Fruit fly (Drosophila melanogaster): ENCODE results near the gene Akap200.
A peak's percentile ranks its signal among the peaks of the same experiment; 100 is the strongest.

The Akap200 gene

dm6 chr2L:8384108-8384601 is 31.3 kb upstream of the Akap200 start, which contains the start of the genes Dad1 and CG13384 (continued):
- TF ChIP-seq Lim3 (GFP tag; IDR thresholded peaks at IDR 0.05) (peak; percentile 10; the same call in 1 of the 2 replicates), CG32772 (GFP tag; IDR thresholded peaks at IDR 0.05) (peak; percentile 93), Sox102F (GFP tag; optimal IDR thresholded peaks at IDR 0.05) (peak; percentile 91), ab (GFP tag; optimal IDR thresholded peaks at IDR 0.05) (peak; percentile 20), disco-r (GFP tag; optimal IDR thresholded peaks at IDR 0.05) (no peak), CG14860 (GFP tag; IDR thresholded peaks at IDR 0.05; ENCODE audit: partially characterized antibody) (no peak), CG6272 (GFP tag; IDR thresholded peaks at IDR 0.05) (peak; percentile 90), CG3726 (GFP tag; IDR thresholded peaks at IDR 0.05) (peak; percentile 74; the same call in 2 of the 3 replicates), HLH4C (GFP tag; IDR thresholded peaks at IDR 0.05; ENCODE audit: partially characterized antibody) (no peak), B-H2 (GFP tag; optimal IDR thresholded peaks at IDR 0.05) (peak; percentile 96), Scr (GFP tag; IDR thresholded peaks at IDR 0.05; ENCODE audit: partially characterized antibody) (peak; percentile 60), NC2α (GFP tag; optimal IDR thresholded peaks at IDR 0.05) (peak; percentile 5), usp (GFP tag; optimal IDR thresholded peaks at IDR 0.05) (no peak), ci (GFP tag; IDR thresholded peaks at IDR 0.05) (0 out of 3 replicates have a peak, but pooled peaks have one; percentile 48), odd (GFP tag; optimal IDR thresholded peaks at IDR 0.05) (peak; percentile 87), CG18599 (GFP tag; optimal IDR thresholded peaks at IDR 0.05) (peak; percentile 96), Camta (GFP tag; optimal IDR thresholded peaks at IDR 0.05) (peak; percentile 56), toy (GFP tag; IDR thresholded peaks at IDR 0.05) (peak; percentile 81), br (optimal IDR thresholded peaks at IDR 0.05) (no peak), zfh2 (GFP tag; optimal IDR thresholded peaks at IDR 0.05) (peak; percentile 63), E2f1 (GFP tag; IDR thresholded peaks at IDR 0.05) (peak; percentile 93), CG13123 (GFP tag; optimal IDR thresholded peaks at IDR 0.05) (peak; percentile 77), CG15479 (GFP tag; optimal IDR thresholded peaks at IDR 0.05) (peak; percentile 44), CG7839 (tag; optimal IDR thresholded peaks at IDR 0.05) (peak; percentile 96), chm (GFP tag; IDR thresholded peaks at IDR 0.05) (peak; percentile 70; the same call in 1 of the 2 replicates), CG2202 (tag; optimal IDR thresholded peaks at IDR 0.05) (peak; percentile 81), danr (GFP tag; IDR thresholded peaks at IDR 0.05) (peak; percentile 89), psq (GFP tag; optimal IDR thresholded peaks at IDR 0.05) (peak; percentile 84), CG1233 (GFP tag; optimal IDR thresholded peaks at IDR 0.05) (peak; percentile 91), nom (GFP tag; optimal IDR thresholded peaks at IDR 0.05) (peak; percentile 84), pho (GFP tag; optimal IDR thresholded peaks at IDR 0.05) (peak; percentile 81), Awh (GFP tag; IDR thresholded peaks at IDR 0.05) (peak; percentile 68), CG6254 (GFP tag; optimal IDR thresholded peaks at IDR 0.05) (peak; percentile 71), aop (GFP tag; IDR thresholded peaks at IDR 0.05) (no peak), Side (GFP tag; optimal IDR thresholded peaks at IDR 0.05) (no peak)

- no peak for TF ChIP-seq H2.0 (GFP tag; IDR thresholded peaks at IDR 0.05)
- TF ChIP-seq CG13287 (GFP tag; IDR thresholded peaks at IDR 0.05; ENCODE audit: partially characterized antibody) = no peak
- no peak for TF ChIP-seq CG2199 (GFP tag; IDR thresholded peaks at IDR 0.05)
- no peak for TF ChIP-seq abd-A (tag; optimal IDR thresholded peaks at IDR 0.05)
- no peak for TF ChIP-seq h (optimal IDR thresholded peaks at IDR 0.05)
- no peak for TF ChIP-seq CG18599 (GFP tag; optimal IDR thresholded peaks at IDR 0.05)
- peak; percentile 32 for TF ChIP-seq CG13296 (GFP tag; optimal IDR thresholded peaks at IDR 0.05)
- no peak for TF ChIP-seq CG6765 (GFP tag; optimal IDR thresholded peaks at IDR 0.05)
- peak in 1 of 2 experiments; percentile 79 for TF ChIP-seq Pdp1 (GFP tag; optimal IDR thresholded peaks at IDR 0.05)
- no peak for TF ChIP-seq Rfx (GFP tag; IDR thresholded peaks at IDR 0.05)
- no peak for TF ChIP-seq fd96Cb (tag; optimal IDR thresholded peaks at IDR 0.05)
- TF ChIP-seq lov (optimal IDR thresholded peaks at IDR 0.05) = no peak
- no peak for TF ChIP-seq lov (GFP tag; IDR thresholded peaks at IDR 0.05)
- no peak for TF ChIP-seq nom (GFP tag; optimal IDR thresholded peaks at IDR 0.05)
- peak; percentile 7 for TF ChIP-seq CG17385 (GFP tag; optimal IDR thresholded peaks at IDR 0.05)
- TF ChIP-seq mirr (GFP tag; optimal IDR thresholded peaks at IDR 0.05) = no peak
- peak; percentile 35 for TF ChIP-seq ATbp (GFP tag; optimal IDR thresholded peaks at IDR 0.05)
- no peak for TF ChIP-seq CG5180 (GFP tag; optimal IDR thresholded peaks at IDR 0.05)
- TF ChIP-seq sens (GFP tag) = peak; percentile 81
Measured at dm6 chr2L:8384985-8385519, 30.4 kb upstream of the Akap200 start.

Measured in whole organism, embryonic.